Fruit fly (Drosophila melanogaster) ovary, adult (tissue): ENCODE data around the gene VhaM9.7-b.

ENCODE experiments used
- CG17801 ChIP-seq: fragments of 200-800 bp; optimal IDR thresholded peaks from 2 replicates; lab custom pipeline; 2019; ENCODE audit warnings: missing biosample characterization, mild to moderate bottlenecking, missing genetic modification characterization, moderate library complexity; ENCODE audit not compliant: partially characterized antibody

VhaM9.7-b gene

dm6 chr3L:21516716-21517266, 22.9 kb upstream of the VhaM9.7-b start:
- peak; percentile 19 for TF ChIP-seq CG17801 (GFP tag; lab: Kevin White, UChicago)

- TF ChIP-seq CG17801 (GFP tag; lab: Kevin White, UChicago) = no peak
Measured at dm6 chr3L:21518345-21518744, 21.3 kb upstream of the VhaM9.7-b start.

- no peak for TF ChIP-seq CG17801 (GFP tag; lab: Kevin White, UChicago)
Measured at dm6 chr3L:21523059-21523836, 16.4 kb upstream of the VhaM9.7-b start, which contains the start of gene CG7611. TSS of gene CG7611 (plus strand) at chr3L:21523186.

dm6 chr3L:21524071-21524889, 15.4 kb upstream of the VhaM9.7-b start:
- TF ChIP-seq CG17801 (GFP tag; lab: Kevin White, UChicago) = no peak

- no peak for TF ChIP-seq CG17801 (GFP tag; lab: Kevin White, UChicago)
Measured at dm6 chr3L:21529108-21529507, 10.6 kb upstream of the VhaM9.7-b start, which contains the start of gene Arv1. TSS of gene Arv1 (minus strand) at chr3L:21529333.

dm6 chr3L:21533270-21533948, 6.3 kb upstream of the VhaM9.7-b start, which contains the start of gene Mkrn1:
TSS of gene Mkrn1 (minus strand) at chr3L:21533713.
- TF ChIP-seq CG17801 (GFP tag; lab: Kevin White, UChicago) = peak; percentile 62

dm6 chr3L:21534360-21534759, 5.3 kb upstream of the VhaM9.7-b start, which contains the start of gene ppk5:
TSS of gene ppk5 (plus strand) at chr3L:21534660.
- no peak for TF ChIP-seq CG17801 (GFP tag; lab: Kevin White, UChicago)

dm6 chr3L:21536857-21537256, 2.8 kb upstream of the VhaM9.7-b start, which contains the start of gene Rpn10:
TSS of gene Rpn10 (plus strand) at chr3L:21537000.
- no peak for TF ChIP-seq CG17801 (GFP tag; lab: Kevin White, UChicago)

dm6 chr3L:21538893-21539244, 793 bp upstream of the VhaM9.7-b start:
- TF ChIP-seq CG17801 (GFP tag; lab: Kevin White, UChicago) = no peak

- no peak for TF ChIP-seq CG17801 (GFP tag; lab: Kevin White, UChicago)
Measured at dm6 chr3L:21542059-21542458, 2.4 kb downstream of the VhaM9.7-b start, which contains the start of gene CG33290. TSS of gene CG33290 (plus strand) at chr3L:21542359.

- TF ChIP-seq CG17801 (GFP tag; lab: Kevin White, UChicago) = no peak
Measured at dm6 chr3L:21554752-21555151, 15.1 kb downstream of the VhaM9.7-b start, which contains the start of gene Wnk. TSS of gene Wnk (minus strand) at chr3L:21554928.

- TF ChIP-seq CG17801 (GFP tag; lab: Kevin White, UChicago) = no peak
Measured at dm6 chr3L:21558176-21558871, 18.7 kb downstream of the VhaM9.7-b start, which contains the start of gene CG7173. TSS of gene CG7173 (minus strand) at chr3L:21558226.

dm6 chr3L:21562081-21562480, 22.4 kb downstream of the VhaM9.7-b start, which contains the start of gene CapaR:
TSS of gene CapaR (minus strand) at chr3L:21562181.
- TF ChIP-seq CG17801 (GFP tag; lab: Kevin White, UChicago) = no peak

dm6 chr3L:21565126-21565525, 25.5 kb downstream of the VhaM9.7-b start, which contains the start of gene CG7634:
TSS of gene CG7634 (plus strand) at chr3L:21565426.
- TF ChIP-seq CG17801 (GFP tag; lab: Kevin White, UChicago) = no peak
